Worm (Caenorhabditis elegans) whole organism, young adult: Measurements from ENCODE around the gene C10C6.3.
A peak's percentile ranks its signal among the peaks of the same experiment; 100 is the strongest.

ENCODE experiments used
- B0019.2 ChIP-seq: fragments of 200-800 bp; sonication (Bioruptor generic); conservative IDR thresholded peaks from 2 replicates; pipeline ENCODE4 v1.3.6; 2022; ENCODE audit warnings: missing genetic modification reagents, missing genetic modification characterization, missing compliant biosample characterization
- F49E8.2 ChIP-seq: sonication (generic microtip); optimal IDR thresholded peaks from 3 replicates; lab custom pipeline; 2017; ENCODE audit warnings: missing genetic modification characterization, mild to moderate bottlenecking, missing compliant biosample characterization, antibody characterized with exemption, moderate library complexity; ENCODE audit not compliant: insufficient read depth
- F52B5.7 ChIP-seq: sonication (generic microtip); optimal IDR thresholded peaks from 2 replicates; lab custom pipeline; 2016; ENCODE audit warnings: mild to moderate bottlenecking, missing genetic modification characterization, missing compliant biosample characterization
- F57A8.1 ChIP-seq: fragments of 200-800 bp; sonication (Bioruptor generic); optimal IDR thresholded peaks from 2 replicates; lab custom pipeline; 2018; ENCODE audit warnings: mild to moderate bottlenecking, missing genetic modification characterization, moderate library complexity, missing compliant biosample characterization
- K11D2.4 ChIP-seq: fragments of 200-800 bp; sonication (Bioruptor generic); IDR thresholded peaks from 2 replicates; pipeline ENCODE4 v1.3.6; 2022; ENCODE audit warnings: missing genetic modification reagents, missing genetic modification characterization, missing compliant biosample characterization
- K12H6.12 ChIP-seq: fragments of 200-800 bp; sonication (Bioruptor generic); optimal IDR thresholded peaks from 2 replicates; lab custom pipeline; 2018; ENCODE audit warnings: mild to moderate bottlenecking, missing genetic modification characterization, missing compliant biosample characterization
- T07F8.4 ChIP-seq: sonication (generic microtip); optimal IDR thresholded peaks from 2 replicates; lab custom pipeline; 2016; ENCODE audit warnings: mild to moderate bottlenecking, missing genetic modification characterization, moderate library complexity, missing compliant biosample characterization
- Y67H2A.10 ChIP-seq: fragments of 200-800 bp; sonication (Bioruptor generic); conservative IDR thresholded peaks from 2 replicates; pipeline ENCODE4 v1.3.6; 2022; ENCODE audit warnings: missing genetic modification reagents, missing genetic modification characterization, missing compliant biosample characterization
- Y79H2A.3 ChIP-seq: fragments of 200-800 bp; sonication (Bioruptor generic); conservative IDR thresholded peaks from 2 replicates; pipeline ENCODE4 v1.3.6; 2022; ENCODE audit warnings: missing genetic modification reagents, missing genetic modification characterization, missing compliant biosample characterization
- ama-1 ChIP-seq, 3 experiments: fragments of 150-350 bp in 1 of 3; sonication (generic microtip) in 2 of 3; optimal IDR thresholded peaks; 2 replicates each; lab custom pipeline; 2014 to 2018; ENCODE audit warnings: missing biosample characterization in 2 of 3, missing genetic modification characterization in 2 of 3, missing genetic modification reagents in 2 of 3
- atf-7 ChIP-seq: sonication (generic microtip); optimal IDR thresholded peaks from 2 replicates; lab custom pipeline; 2017; ENCODE audit warnings: mild to moderate bottlenecking, missing genetic modification characterization, missing compliant biosample characterization
- attf-3 ChIP-seq: fragments of 200-800 bp; sonication (Bioruptor generic); conservative IDR thresholded peaks from 2 replicates; pipeline ENCODE4 v1.3.6; 2022; ENCODE audit warnings: missing genetic modification reagents, missing genetic modification characterization, missing compliant biosample characterization
- attf-5 ChIP-seq: fragments of 200-800 bp; sonication (Bioruptor generic); optimal IDR thresholded peaks from 2 replicates; lab custom pipeline; 2018; ENCODE audit warnings: mild to moderate bottlenecking, missing genetic modification characterization, missing compliant biosample characterization
- bed-2 ChIP-seq: fragments of 200-800 bp; sonication (Bioruptor generic); IDR thresholded peaks from 2 replicates; pipeline ENCODE4 v1.3.6; 2022; ENCODE audit warnings: missing genetic modification reagents, missing genetic modification characterization, missing compliant biosample characterization
- ceh-27 ChIP-seq: fragments of 200-800 bp; sonication (Bioruptor generic); optimal IDR thresholded peaks from 2 replicates; lab custom pipeline; 2018; ENCODE audit warnings: mild to moderate bottlenecking, missing genetic modification characterization, moderate library complexity, missing compliant biosample characterization
- ceh-91 ChIP-seq: fragments of 200-800 bp; sonication (Bioruptor generic); IDR thresholded peaks from 2 replicates; pipeline ENCODE4 v1.3.6; 2022; ENCODE audit warnings: missing genetic modification reagents, missing genetic modification characterization, missing compliant biosample characterization
- chd-7 ChIP-seq: sonication (generic microtip); optimal IDR thresholded peaks from 2 replicates; lab custom pipeline; 2016; ENCODE audit warnings: mild to moderate bottlenecking, missing genetic modification characterization, moderate library complexity, missing compliant biosample characterization
- dox-1 ChIP-seq: fragments of 200-800 bp; sonication (Bioruptor generic); IDR thresholded peaks from 2 replicates; pipeline ENCODE4 v1.3.6; 2022; ENCODE audit warnings: missing genetic modification reagents, missing genetic modification characterization, missing compliant biosample characterization
- dpl-1 ChIP-seq: fragments of 150-350 bp; optimal IDR thresholded peaks from 2 replicates; lab custom pipeline; 2014; ENCODE audit warnings: missing biosample characterization, missing genetic modification reagents, missing genetic modification characterization
- egl-18 ChIP-seq: fragments of 200-800 bp; sonication (Bioruptor generic); IDR thresholded peaks from 2 replicates; pipeline ENCODE4 v1.3.6; 2022; ENCODE audit warnings: missing genetic modification reagents, missing genetic modification characterization, missing compliant biosample characterization
- ekl-4 ChIP-seq: fragments of 200-800 bp; sonication (Bioruptor generic); IDR thresholded peaks from 2 replicates; pipeline ENCODE4 v1.3.6; 2022; ENCODE audit warnings: missing genetic modification reagents, missing genetic modification characterization, missing compliant biosample characterization
- ets-4 ChIP-seq: fragments of 200-800 bp; sonication (Bioruptor generic); optimal IDR thresholded peaks from 2 replicates; lab custom pipeline; 2018; ENCODE audit warnings: mild to moderate bottlenecking, missing genetic modification characterization, missing compliant biosample characterization
- gei-17 ChIP-seq: fragments of 200-800 bp; sonication (Bioruptor generic); optimal IDR thresholded peaks from 2 replicates; lab custom pipeline; 2018; ENCODE audit warnings: mild to moderate bottlenecking, missing genetic modification characterization, missing compliant biosample characterization
- hmg-1.2 ChIP-seq: fragments of 200-800 bp; sonication (Bioruptor generic); IDR thresholded peaks from 2 replicates; pipeline ENCODE4 v1.3.6; 2022; ENCODE audit warnings: missing genetic modification reagents, missing genetic modification characterization, missing compliant biosample characterization
- lin-40 ChIP-seq: sonication (generic microtip); optimal IDR thresholded peaks from 2 replicates; lab custom pipeline; 2016; ENCODE audit warnings: missing genetic modification characterization, mild to moderate bottlenecking, missing compliant biosample characterization, missing genotype, missing genetic modification reagents
- lin-54 ChIP-seq: fragments of 200-800 bp; sonication (Bioruptor generic); optimal IDR thresholded peaks from 2 replicates; lab custom pipeline; 2018; ENCODE audit warnings: mild to moderate bottlenecking, missing genetic modification characterization, missing compliant biosample characterization
- lsl-1 ChIP-seq: fragments of 200-800 bp; sonication (Bioruptor generic); optimal IDR thresholded peaks from 2 replicates; lab custom pipeline; 2018; ENCODE audit warnings: mild to moderate bottlenecking, missing genetic modification characterization, moderate library complexity, missing compliant biosample characterization
- madf-6 ChIP-seq: fragments of 200-800 bp; sonication (Bioruptor generic); IDR thresholded peaks from 2 replicates; pipeline ENCODE4 v1.3.6; 2022; ENCODE audit warnings: missing genetic modification reagents, missing genetic modification characterization, missing compliant biosample characterization
- mcd-1 ChIP-seq: fragments of 200-800 bp; sonication (Bioruptor generic); IDR thresholded peaks from 2 replicates; pipeline ENCODE4 v1.3.6; 2022; ENCODE audit warnings: missing genetic modification reagents, missing genetic modification characterization, missing compliant biosample characterization
- mxl-1 ChIP-seq: sonication (generic microtip); optimal IDR thresholded peaks from 2 replicates; lab custom pipeline; 2016; ENCODE audit warnings: missing genetic modification characterization, missing compliant biosample characterization
- nfya-2 ChIP-seq: fragments of 200-800 bp; sonication (Bioruptor generic); IDR thresholded peaks from 2 replicates; pipeline ENCODE4 v1.3.6; 2022; ENCODE audit warnings: missing genetic modification reagents, missing genetic modification characterization, missing compliant biosample characterization
- nhr-120 ChIP-seq: fragments of 200-800 bp; sonication (Bioruptor generic); IDR thresholded peaks from 2 replicates; pipeline ENCODE4 v1.3.6; 2022; ENCODE audit warnings: missing genetic modification characterization, missing compliant biosample characterization
- nhr-80 ChIP-seq: sonication (generic microtip); optimal IDR thresholded peaks from 2 replicates; lab custom pipeline; 2016; ENCODE audit warnings: missing genetic modification characterization, missing compliant biosample characterization
- pha-4 ChIP-seq: fragments of 150-350 bp; sonication (generic microtip); optimal IDR thresholded peaks from 2 replicates; lab custom pipeline; 2014; ENCODE audit warnings: missing biosample characterization, missing genetic modification reagents, missing genetic modification characterization
- rcor-1 ChIP-seq: fragments of 200-800 bp; sonication (Bioruptor generic); IDR thresholded peaks from 2 replicates; pipeline ENCODE4 v1.3.6; 2022; ENCODE audit warnings: missing genetic modification reagents, missing genetic modification characterization, missing compliant biosample characterization
- snpc-1.3 ChIP-seq: sonication (generic microtip); optimal IDR thresholded peaks from 2 replicates; lab custom pipeline; 2017; ENCODE audit warnings: missing genetic modification characterization, mild to moderate bottlenecking, missing compliant biosample characterization, antibody characterized with exemption, moderate library complexity, missing genotype, missing genetic modification reagents; ENCODE audit not compliant: insufficient read depth
- snpc-4 ChIP-seq, 5 experiments: fragments of 150-350 bp in 1 of 5; sonication (generic microtip) in 4 of 5; optimal IDR thresholded peaks; 2 replicates each; lab custom pipeline; 2014 to 2018; ENCODE audit warnings: missing genetic modification characterization in 5 of 5, missing biosample characterization in 3 of 5, antibody characterized with exemption in 2 of 5, mild to moderate bottlenecking in 2 of 5, missing compliant biosample characterization in 2 of 5, missing genotype in 2 of 5, moderate library complexity in 2 of 5, missing genetic modification reagents in 1 of 5
- tbx-9 ChIP-seq: sonication (generic microtip); optimal IDR thresholded peaks from 2 replicates; lab custom pipeline; 2016; ENCODE audit warnings: borderline replicate concordance, missing genetic modification characterization, inconsistent platforms, missing compliant biosample characterization
- unc-62 ChIP-seq: fragments of 150-350 bp; optimal IDR thresholded peaks from 2 replicates; lab custom pipeline; 2014; ENCODE audit warnings: missing biosample characterization, missing genetic modification reagents, missing genetic modification characterization
- zfh-2 ChIP-seq: fragments of 200-800 bp; sonication (Bioruptor generic); conservative IDR thresholded peaks from 2 replicates; pipeline ENCODE4 v1.3.6; 2022; ENCODE audit warnings: missing genetic modification reagents, missing genetic modification characterization, missing compliant biosample characterization
- ztf-18 ChIP-seq: sonication (generic microtip); optimal IDR thresholded peaks from 2 replicates; lab custom pipeline; 2016; ENCODE audit warnings: missing genotype, mild to moderate bottlenecking, missing genetic modification characterization, missing compliant biosample characterization
- ztf-6 ChIP-seq: fragments of 200-800 bp; sonication (Bioruptor generic); IDR thresholded peaks from 2 replicates; pipeline ENCODE4 v1.3.6; 2022; ENCODE audit warnings: missing genetic modification reagents, missing genetic modification characterization, missing compliant biosample characterization

Gene C10C6.3

DNA sequence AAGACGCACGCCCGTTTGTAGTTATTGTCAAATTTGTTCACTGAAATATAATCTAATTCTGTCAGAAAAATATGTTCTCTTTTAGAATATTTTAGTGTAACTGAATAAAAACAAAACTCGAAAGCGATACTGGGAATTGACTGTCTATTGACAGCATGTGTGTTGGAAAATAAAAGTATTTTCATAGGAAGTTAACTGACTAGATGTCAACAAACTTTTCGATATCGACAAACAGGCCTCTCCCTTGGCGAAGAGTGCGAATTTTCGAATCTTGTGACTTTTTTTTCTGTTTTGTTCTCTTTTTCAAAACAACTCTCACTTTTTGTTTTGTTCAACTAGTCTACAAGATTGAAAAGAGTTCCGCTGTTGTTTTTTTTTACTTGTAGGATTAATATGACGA lies 26.8 kb downstream of the C10C6.3 start:
- TF ChIP-seq nhr-80 (tag; lab: Kevin White, UChicago) = peak; percentile 31
- TF ChIP-seq T07F8.4 (tag; lab: Kevin White, UChicago) = no peak
- TF ChIP-seq, all 124 proteins: peak for 1

DNA sequence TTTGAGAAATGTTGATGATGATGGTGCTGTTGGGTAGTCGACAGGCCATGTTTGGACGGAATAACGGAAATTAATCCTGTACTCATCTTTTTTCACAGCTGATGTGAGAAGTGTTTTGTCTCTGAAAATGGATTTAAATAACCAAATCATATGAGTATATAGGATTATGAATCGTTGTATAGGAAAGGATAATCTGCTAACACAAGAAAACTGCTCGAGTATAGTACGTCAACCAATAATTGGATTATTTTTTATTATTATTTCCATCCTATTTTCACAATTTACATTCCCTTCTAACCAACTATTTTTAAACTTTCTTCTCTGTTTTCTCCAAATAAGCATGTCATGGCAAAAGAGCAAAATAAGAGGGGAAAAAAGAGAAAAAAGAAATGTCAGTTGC lies 29.3 kb downstream of the C10C6.3 start:
- TF ChIP-seq pha-4 (tag; lab: Kevin White, UChicago) = no peak
- TF ChIP-seq nhr-120 = no peak
- no peak for TF ChIP-seq ceh-27 (GFP tag; lab: Kevin White, UChicago)
- no peak for TF ChIP-seq attf-3
- TF ChIP-seq Y79H2A.3 (GFP tag; lab: Robert Waterston, UW) = no peak
- TF ChIP-seq lin-54 = no peak
- no peak for TF ChIP-seq nhr-80 (tag; lab: Kevin White, UChicago)
- no peak for TF ChIP-seq K11D2.4
- TF ChIP-seq egl-18 (GFP tag; lab: Robert Waterston, UW) = no peak
- no peak for TF ChIP-seq lsl-1 (GFP tag; lab: Kevin White, UChicago)
- no peak for TF ChIP-seq tbx-9 (tag; lab: Kevin White, UChicago)
- no peak for TF ChIP-seq mxl-1 (tag; lab: Kevin White, UChicago)
- TF ChIP-seq F52B5.7 (tag; lab: Kevin White, UChicago) = no peak
- TF ChIP-seq madf-6 (GFP tag; lab: Robert Waterston, UW) = no peak
- no peak for TF ChIP-seq bed-2 (GFP tag; lab: Robert Waterston, UW)
- TF ChIP-seq chd-7 (tag; lab: Kevin White, UChicago) = no peak

DNA sequence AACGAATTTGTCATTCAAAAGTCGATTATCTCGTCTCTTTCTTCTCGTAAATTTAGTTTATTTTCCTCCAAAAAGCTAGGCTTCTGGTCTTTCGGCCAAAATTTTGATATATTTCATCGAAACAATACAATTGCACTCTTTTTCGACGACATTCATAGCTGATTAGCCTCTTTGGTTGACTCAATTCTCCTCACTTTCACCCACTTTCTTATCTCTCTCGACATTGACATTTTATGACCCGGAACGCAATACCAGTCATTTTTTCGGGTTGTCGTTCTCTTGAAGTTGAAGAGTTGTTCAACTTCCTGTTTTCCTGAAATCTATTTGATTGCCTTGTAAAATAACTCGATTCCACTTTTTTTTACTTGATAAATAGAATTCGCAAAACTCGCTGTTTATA lies 30.4 kb downstream of the C10C6.3 start:
- TF ChIP-seq nfya-2 (GFP tag; lab: Robert Waterston, UW) (no peak), nhr-80 (tag; lab: Kevin White, UChicago) (peak; percentile 71), ets-4 (GFP tag; lab: Kevin White, UChicago) (peak; percentile 21), gei-17 (GFP tag; lab: Kevin White, UChicago) (no peak), dox-1 (GFP tag; lab: Robert Waterston, UW) (peak; percentile 41; the same call in 1 of the 2 replicates), T07F8.4 (tag; lab: Kevin White, UChicago) (no peak)

DNA sequence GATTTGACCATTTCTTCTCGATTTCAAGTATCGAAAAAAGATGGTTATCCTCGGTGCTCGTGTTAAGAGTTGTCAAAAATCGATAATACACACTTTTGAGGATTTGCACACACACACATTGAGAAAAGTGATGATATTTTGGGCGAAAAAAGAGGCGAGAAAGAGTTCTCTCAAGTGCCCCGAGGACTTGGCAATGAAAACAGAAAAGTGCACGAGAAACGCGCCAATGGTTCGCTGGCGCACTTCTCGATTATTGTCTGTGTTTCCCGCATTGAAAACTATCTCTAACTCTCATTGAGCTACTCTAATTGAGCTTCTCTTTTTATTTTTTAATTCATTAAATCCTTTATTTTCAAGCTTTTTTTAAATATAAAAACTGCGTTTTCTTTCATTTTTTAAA lies 31.3 kb downstream of the C10C6.3 start:
- TF ChIP-seq Y67H2A.10 (GFP tag; lab: Robert Waterston, UW) = no peak
- no peak for TF ChIP-seq atf-7 (tag; lab: Kevin White, UChicago)
- peak; percentile 69 for TF ChIP-seq mcd-1 (GFP tag; lab: Robert Waterston, UW)
- TF ChIP-seq ztf-6 (GFP tag; lab: Robert Waterston, UW) = no peak
- TF ChIP-seq attf-5 (GFP tag; lab: Kevin White, UChicago) = peak; percentile 37
- peak; percentile 32 for TF ChIP-seq dpl-1 (GFP tag; lab: Kevin White, UChicago)
- no peak; the same call in 1 of the 2 replicates for TF ChIP-seq zfh-2
- peak; percentile 43 for TF ChIP-seq lin-54
- no peak for TF ChIP-seq egl-18 (GFP tag; lab: Robert Waterston, UW)
- 0 out of 2 replicates have a peak, but pooled peaks have one; percentile 27 for TF ChIP-seq rcor-1 (GFP tag; lab: Robert Waterston, UW)
- 0 out of 2 replicates have a peak, but pooled peaks have one; percentile 44 for TF ChIP-seq ekl-4
- TF ChIP-seq K12H6.12 (tag; lab: Kevin White, UChicago) = no peak
- TF ChIP-seq hmg-1.2 (GFP tag; lab: Robert Waterston, UW) = peak; percentile 32; the same call in 1 of the 2 replicates
- peak; percentile 93 for TF ChIP-seq ztf-18
- peak; percentile 65 for TF ChIP-seq ceh-27 (GFP tag; lab: Kevin White, UChicago)
- TF ChIP-seq snpc-1.3 (tag; lab: Kevin White, UChicago) = no peak
- peak; percentile 21 for TF ChIP-seq lsl-1 (GFP tag; lab: Kevin White, UChicago)
- TF ChIP-seq F49E8.2 (tag; lab: Kevin White, UChicago) = peak; percentile 34
- 0 out of 2 replicates have a peak, but pooled peaks have one; percentile 35 for TF ChIP-seq B0019.2 (GFP tag; lab: Robert Waterston, UW)
- peak; percentile 59 for TF ChIP-seq lin-40
- peak; percentile 4 for TF ChIP-seq snpc-4 (GFP tag; optimal IDR thresholded peaks at IDR 0.05; lab: Kevin White, UChicago)
- TF ChIP-seq snpc-4 (tag; optimal IDR thresholded peaks at IDR 0.05; lab: Kevin White, UChicago) = peak in 1 of 4 experiments; percentile 7
- TF ChIP-seq ama-1 (optimal IDR thresholded peaks at IDR 0.05; lab: Kevin White, UChicago) = no peak
- TF ChIP-seq ama-1 (GFP tag; optimal IDR thresholded peaks at IDR 0.05; lab: Kevin White, UChicago) = no peak
- TF ChIP-seq unc-62 = no peak
- no peak for TF ChIP-seq F57A8.1 (GFP tag; lab: Kevin White, UChicago)
- TF ChIP-seq ceh-91 (GFP tag; lab: Robert Waterston, UW) = no peak
